Fruit fly (Drosophila melanogaster) whole organism, embryonic: ENCODE data around the gene rhea.

ENCODE experiments used
- Atf-2 ChIP-seq: fragments of 200-800 bp; sonication (Bioruptor generic); optimal IDR thresholded peaks from 2 replicates; lab custom pipeline; 2016; ENCODE audit warnings: missing biosample characterization, missing genetic modification characterization
- Awh ChIP-seq: fragments of 200-800 bp; sonication (Bioruptor generic); IDR thresholded peaks from 2 replicates; pipeline ENCODE4, ENCODE4 v1.3.6; 2022; ENCODE audit warnings: missing biosample characterization, missing genetic modification characterization
- CG10147 ChIP-seq: fragments of 200-800 bp; sonication (Bioruptor generic); optimal IDR thresholded peaks from 2 replicates; lab custom pipeline; 2019; ENCODE audit warnings: missing biosample characterization, mild to moderate bottlenecking, missing genetic modification characterization, moderate library complexity
- CG1024 ChIP-seq: fragments of 200-800 bp; sonication (Bioruptor generic); IDR thresholded peaks from 2 replicates; pipeline ENCODE4 v1.3.6; 2022; ENCODE audit warnings: missing biosample characterization, missing genetic modification characterization
- CG10267 ChIP-seq: fragments of 200-800 bp; sonication (Bioruptor generic); optimal IDR thresholded peaks from 2 replicates; lab custom pipeline; 2018; ENCODE audit warnings: missing biosample characterization, mild to moderate bottlenecking, missing genetic modification characterization, moderate library complexity
- CG10565 ChIP-seq: fragments of 200-800 bp; sonication (Bioruptor generic); optimal IDR thresholded peaks from 3 replicates; lab custom pipeline; 2016; ENCODE audit warnings: missing biosample characterization, mild to moderate bottlenecking, missing genetic modification characterization
- CG11695 ChIP-seq: fragments of 200-800 bp; sonication (Bioruptor generic); IDR thresholded peaks from 3 replicates; pipeline ENCODE4 v1.3.6; 2022; ENCODE audit warnings: missing biosample characterization, missing genetic modification characterization
- CG11723 ChIP-seq: fragments of 200-800 bp; sonication (Bioruptor generic); optimal IDR thresholded peaks from 2 replicates; lab custom pipeline; 2017; ENCODE audit warnings: missing biosample characterization, mild to moderate bottlenecking, missing genetic modification characterization
- CG12104 ChIP-seq: fragments of 200-800 bp; sonication (Bioruptor generic); optimal IDR thresholded peaks from 3 replicates; lab custom pipeline; 2016; ENCODE audit warnings: missing biosample characterization, missing genetic modification characterization
- CG12744 ChIP-seq: fragments of 200-800 bp; sonication (Bioruptor generic); optimal IDR thresholded peaks from 2 replicates; lab custom pipeline; 2016; ENCODE audit warnings: missing biosample characterization, missing genetic modification characterization
- CG14050 ChIP-seq: fragments of 200-800 bp; sonication (Bioruptor generic); IDR thresholded peaks from 3 replicates; pipeline ENCODE4 v1.3.6; 2022; ENCODE audit warnings: missing biosample characterization, missing genetic modification characterization
- CG15479 ChIP-seq: fragments of 200-800 bp; sonication (Bioruptor generic); optimal IDR thresholded peaks from 3 replicates; lab custom pipeline; 2019; ENCODE audit warnings: missing biosample characterization, mild to moderate bottlenecking, missing genetic modification characterization, moderate library complexity
- CG1792 ChIP-seq: fragments of 200-800 bp; sonication (Bioruptor generic); optimal IDR thresholded peaks from 2 replicates; lab custom pipeline; 2016; ENCODE audit warnings: missing biosample characterization, missing genetic modification characterization
- CG2129 ChIP-seq: fragments of 200-800 bp; sonication (Bioruptor generic); IDR thresholded peaks from 2 replicates; pipeline ENCODE4 v1.3.6; 2022; ENCODE audit warnings: missing biosample characterization, missing genetic modification characterization; ENCODE audit not compliant: partially characterized antibody
- CG30431 ChIP-seq: fragments of 200-800 bp; sonication (Bioruptor generic); optimal IDR thresholded peaks from 2 replicates; lab custom pipeline; 2017; ENCODE audit warnings: missing biosample characterization, missing genetic modification characterization
- CG4854 ChIP-seq: fragments of 200-800 bp; sonication (Bioruptor generic); optimal IDR thresholded peaks from 2 replicates; lab custom pipeline; 2016; ENCODE audit warnings: missing biosample characterization, missing genetic modification characterization, inconsistent platforms
- CG5953 ChIP-seq: fragments of 200-800 bp; sonication (Bioruptor generic); IDR thresholded peaks from 2 replicates; pipeline ENCODE4 v1.3.6; 2022; ENCODE audit warnings: missing biosample characterization, missing genetic modification characterization
- CG6654 ChIP-seq: fragments of 200-800 bp; sonication (Bioruptor generic); optimal IDR thresholded peaks from 2 replicates; lab custom pipeline; 2017; ENCODE audit warnings: missing biosample characterization, mild to moderate bottlenecking, missing genetic modification characterization
- CG9437 ChIP-seq: fragments of 200-800 bp; sonication (Bioruptor generic); optimal IDR thresholded peaks from 2 replicates; lab custom pipeline; 2018; ENCODE audit warnings: missing biosample characterization, mild to moderate bottlenecking, missing genetic modification characterization
- CoRest ChIP-seq: fragments of 200-800 bp; sonication (Bioruptor generic); optimal IDR thresholded peaks from 3 replicates; lab custom pipeline; 2018; ENCODE audit warnings: missing biosample characterization, mild to moderate bottlenecking, missing genetic modification characterization, moderate library complexity
- Doc3 ChIP-seq: fragments of 200-800 bp; sonication (Bioruptor generic); IDR thresholded peaks from 3 replicates; pipeline ENCODE4 v1.3.6; 2022; ENCODE audit warnings: missing biosample characterization, missing genetic modification characterization; ENCODE audit not compliant: partially characterized antibody
- Dref ChIP-seq: fragments of 200-800 bp; sonication (Bioruptor generic); IDR thresholded peaks from 2 replicates; pipeline ENCODE4 v1.3.6; 2022; ENCODE audit warnings: missing biosample characterization, missing genetic modification characterization
- Eip74EF ChIP-seq, 2 experiments: fragments of 200-800 bp in 1 of 2; fragments of >200 bp in 1 of 2; sonication (Bioruptor generic) in 1 of 2; optimal IDR thresholded peaks; 2 replicates each; lab custom pipeline; 2017 to 2019; ENCODE audit warnings: missing biosample characterization in 2 of 2, missing genetic modification characterization in 2 of 2, mild to moderate bottlenecking in 1 of 2, moderate library complexity in 1 of 2
- Ets65A ChIP-seq: fragments of 200-800 bp; sonication (Bioruptor generic); peaks from one replicate; lab custom pipeline; 2016; ENCODE audit warnings: missing biosample characterization, missing genetic modification characterization
- GATAe ChIP-seq: fragments of 200-800 bp; sonication (Bioruptor generic); conservative IDR thresholded peaks from 2 replicates; pipeline ENCODE4 v1.3.6; 2022; ENCODE audit warnings: missing biosample characterization, missing genetic modification characterization
- HHEX ChIP-seq: fragments of 200-800 bp; sonication (Bioruptor generic); optimal IDR thresholded peaks from 3 replicates; lab custom pipeline; 2017; ENCODE audit warnings: missing biosample characterization, mild to moderate bottlenecking, missing genetic modification characterization, missing genetic modification reagents
- HmgZ ChIP-seq: fragments of 200-800 bp; sonication (Bioruptor generic); optimal IDR thresholded peaks from 2 replicates; lab custom pipeline; 2018; ENCODE audit warnings: missing biosample characterization, mild to moderate bottlenecking, missing genetic modification characterization
- Hmx ChIP-seq: fragments of 200-800 bp; sonication (Bioruptor generic); optimal IDR thresholded peaks from 2 replicates; lab custom pipeline; 2016; ENCODE audit warnings: missing biosample characterization, missing genetic modification characterization
- Lpt ChIP-seq: fragments of >200 bp; optimal IDR thresholded peaks from 2 replicates; lab custom pipeline; 2018; ENCODE audit warnings: missing biosample characterization, missing genetic modification characterization
- Mes4 ChIP-seq: fragments of 200-800 bp; sonication (Bioruptor generic); optimal IDR thresholded peaks from 2 replicates; lab custom pipeline; 2016; ENCODE audit warnings: missing biosample characterization, missing genetic modification characterization
- Ptx1 ChIP-seq: fragments of 200-800 bp; sonication (Bioruptor generic); IDR thresholded peaks from 2 replicates; pipeline ENCODE4 v1.3.6; 2022; ENCODE audit warnings: missing biosample characterization, missing genetic modification characterization
- Spps ChIP-seq: fragments of 200-800 bp; sonication (Bioruptor generic); optimal IDR thresholded peaks from 2 replicates; lab custom pipeline; 2018; ENCODE audit warnings: missing biosample characterization, mild to moderate bottlenecking, missing genetic modification characterization
- TFAM ChIP-seq: fragments of 200-800 bp; sonication (Bioruptor generic); optimal IDR thresholded peaks from 2 replicates; lab custom pipeline; 2017; ENCODE audit warnings: missing biosample characterization, missing genetic modification characterization, inconsistent platforms
- al ChIP-seq: fragments of 200-800 bp; sonication (Bioruptor generic); IDR thresholded peaks from 2 replicates; pipeline ENCODE4 v1.3.6; 2022; ENCODE audit warnings: missing biosample characterization, missing genetic modification characterization
- ap ChIP-seq: fragments of 200-800 bp; sonication (Bioruptor generic); IDR thresholded peaks from 2 replicates; pipeline ENCODE4 v1.3.6; 2022; ENCODE audit warnings: missing biosample characterization, missing genetic modification characterization
- ara ChIP-seq: fragments of 200-800 bp; sonication (Bioruptor generic); IDR thresholded peaks from 2 replicates; pipeline ENCODE4 v1.3.6; 2022; ENCODE audit warnings: missing biosample characterization, missing genetic modification characterization
- cad ChIP-seq: fragments of >200 bp; optimal IDR thresholded peaks from 2 replicates; lab custom pipeline; 2017; ENCODE audit warnings: missing biosample characterization, missing genetic modification characterization
- dati ChIP-seq: fragments of 200-800 bp; sonication (Bioruptor generic); IDR thresholded peaks from 2 replicates; pipeline ENCODE4 v1.3.6; 2022; ENCODE audit warnings: missing biosample characterization, missing genetic modification characterization
- dysf ChIP-seq: fragments of 200-800 bp; sonication (Bioruptor generic); IDR thresholded peaks from 3 replicates; pipeline ENCODE4 v1.3.6; 2022; ENCODE audit warnings: missing biosample characterization, missing genetic modification characterization
- gem ChIP-seq: fragments of 200-800 bp; sonication (Bioruptor generic); optimal IDR thresholded peaks from 2 replicates; lab custom pipeline; 2019; ENCODE audit warnings: missing biosample characterization, mild to moderate bottlenecking, missing genetic modification characterization, moderate library complexity
- ham ChIP-seq: fragments of 200-800 bp; sonication (Bioruptor generic); IDR thresholded peaks from 2 replicates; pipeline ENCODE4 v1.3.6; 2022; ENCODE audit warnings: missing biosample characterization, missing genetic modification characterization
- lilli ChIP-seq: fragments of 200-800 bp; sonication (Bioruptor generic); optimal IDR thresholded peaks from 3 replicates; lab custom pipeline; 2016; ENCODE audit warnings: missing biosample characterization, missing genetic modification characterization
- onecut ChIP-seq: fragments of 200-800 bp; sonication (Bioruptor generic); IDR thresholded peaks from 2 replicates; pipeline ENCODE4 v1.3.6; 2022; ENCODE audit warnings: missing biosample characterization, missing genetic modification characterization
- pum ChIP-seq: fragments of 200-800 bp; sonication (Bioruptor generic); optimal IDR thresholded peaks from 2 replicates; lab custom pipeline; 2016; ENCODE audit warnings: missing biosample characterization, missing genetic modification characterization
- sim ChIP-seq: fragments of 200-800 bp; sonication (Bioruptor generic); IDR thresholded peaks from 2 replicates; pipeline ENCODE4 v1.3.6; 2022; ENCODE audit warnings: missing biosample characterization, missing genetic modification characterization
- tap ChIP-seq: fragments of 200-800 bp; optimal IDR thresholded peaks from 3 replicates; lab custom pipeline; 2019; ENCODE audit warnings: missing biosample characterization, mild to moderate bottlenecking, missing genetic modification characterization, moderate library complexity
- tio ChIP-seq: fragments of 200-800 bp; sonication (Bioruptor generic); optimal IDR thresholded peaks from 2 replicates; lab custom pipeline; 2017; ENCODE audit warnings: missing biosample characterization, missing genetic modification characterization, inconsistent platforms
- tll ChIP-seq, 2 experiments: fragments of 200-800 bp in 1 of 2; fragments of >200 bp in 1 of 2; sonication (Bioruptor generic) in 1 of 2; optimal IDR thresholded peaks; 2 replicates each; lab custom pipeline; 2017 to 2019; ENCODE audit warnings: missing biosample characterization in 2 of 2, missing genetic modification characterization in 2 of 2, mild to moderate bottlenecking in 1 of 2, moderate library complexity in 1 of 2
- zen2 ChIP-seq: fragments of 200-800 bp; sonication (Bioruptor generic); IDR thresholded peaks from 3 replicates; pipeline ENCODE4 v1.3.6; 2022; ENCODE audit warnings: missing biosample characterization, missing genetic modification characterization; ENCODE audit not compliant: partially characterized antibody
- zf30C ChIP-seq: fragments of 200-800 bp; sonication (Bioruptor generic); optimal IDR thresholded peaks from 3 replicates; lab custom pipeline; 2018; ENCODE audit warnings: missing biosample characterization, mild to moderate bottlenecking, missing genetic modification characterization

rhea gene

dm6 chr3L:8524816-8525625 lies 19.8 kb upstream of the rhea start, which contains the start of the genes GstO1 and foi (continued):
- TF ChIP-seq Lpt (GFP tag; lab: Kevin White, UChicago) (no peak), Eip74EF (GFP tag; optimal IDR thresholded peaks at IDR 0.05; lab: Kevin White, UChicago) (no peak), CG10147 (GFP tag; lab: Kevin White, UChicago) (peak; percentile 6), Atf-2 (GFP tag; lab: Kevin White, UChicago) (no peak), Mes4 (GFP tag; lab: Kevin White, UChicago) (peak; percentile 14), CG6654 (GFP tag; lab: Kevin White, UChicago) (no peak), GATAe (GFP tag; lab: Robert Waterston, UW) (no peak), Hmx (GFP tag; lab: Kevin White, UChicago) (no peak), Spps (tag; lab: Kevin White, UChicago) (no peak), HmgZ (tag; lab: Kevin White, UChicago) (peak; percentile 58), tap (tag; lab: Kevin White, UChicago) (no peak), ap (GFP tag; lab: Robert Waterston, UW) (0 out of 2 replicates have a peak, but pooled peaks have one; percentile 10), dysf (GFP tag; lab: Robert Waterston, UW) (no peak), tio (no peak), zf30C (GFP tag; lab: Kevin White, UChicago) (no peak), CG11695 (GFP tag; lab: Robert Waterston, UW) (no peak), Ets65A (GFP tag; lab: Kevin White, UChicago) (no peak), CG10565 (GFP tag; lab: Kevin White, UChicago) (no peak), ara (no peak), sim (GFP tag; lab: Robert Waterston, UW) (no peak), HHEX (GFP tag; lab: Kevin White, UChicago) (no peak), CG11723 (GFP tag; lab: Kevin White, UChicago) (no peak), CG14050 (no peak), lilli (GFP tag; lab: Kevin White, UChicago) (peak; percentile 40), CG12104 (GFP tag; lab: Kevin White, UChicago) (no peak), ham (no peak), CG2129 (GFP tag; lab: Robert Waterston, UW) (peak; percentile 91), onecut (GFP tag; lab: Robert Waterston, UW) (peak; percentile 54; the same call in 1 of the 2 replicates), zen2 (GFP tag; lab: Robert Waterston, UW) (peak; percentile 94), CG9437 (GFP tag; lab: Kevin White, UChicago) (no peak), al (GFP tag; lab: Robert Waterston, UW) (no peak), CG1024 (GFP tag; lab: Robert Waterston, UW) (no peak), CG10267 (tag; lab: Kevin White, UChicago) (peak; percentile 58), Dref (GFP tag; lab: Robert Waterston, UW) (peak; percentile 99), Awh (GFP tag; lab: Robert Waterston, UW) (no peak), cad (no peak), CG15479 (GFP tag; lab: Kevin White, UChicago) (no peak), Doc3 (GFP tag; lab: Robert Waterston, UW) (peak; percentile 91), gem (tag; lab: Kevin White, UChicago) (peak; percentile 24), CG1792 (GFP tag; lab: Kevin White, UChicago) (no peak), pum (GFP tag; lab: Kevin White, UChicago) (no peak), CG5953 (no peak), CoRest (tag; lab: Kevin White, UChicago) (peak; percentile 57), TFAM (GFP tag; lab: Kevin White, UChicago) (no peak), CG12744 (GFP tag; lab: Kevin White, UChicago) (no peak), CG4854 (GFP tag; lab: Kevin White, UChicago) (no peak), CG30431 (GFP tag; lab: Kevin White, UChicago) (no peak), tll (GFP tag; optimal IDR thresholded peaks at IDR 0.05; lab: Kevin White, UChicago) (no peak), Ptx1 (peak; percentile 21; the same call in 1 of the 2 replicates), dati (no peak)
